Fruit fly (Drosophila melanogaster): ENCODE data around the gene CG44139.

Gene CG44139

DNA sequence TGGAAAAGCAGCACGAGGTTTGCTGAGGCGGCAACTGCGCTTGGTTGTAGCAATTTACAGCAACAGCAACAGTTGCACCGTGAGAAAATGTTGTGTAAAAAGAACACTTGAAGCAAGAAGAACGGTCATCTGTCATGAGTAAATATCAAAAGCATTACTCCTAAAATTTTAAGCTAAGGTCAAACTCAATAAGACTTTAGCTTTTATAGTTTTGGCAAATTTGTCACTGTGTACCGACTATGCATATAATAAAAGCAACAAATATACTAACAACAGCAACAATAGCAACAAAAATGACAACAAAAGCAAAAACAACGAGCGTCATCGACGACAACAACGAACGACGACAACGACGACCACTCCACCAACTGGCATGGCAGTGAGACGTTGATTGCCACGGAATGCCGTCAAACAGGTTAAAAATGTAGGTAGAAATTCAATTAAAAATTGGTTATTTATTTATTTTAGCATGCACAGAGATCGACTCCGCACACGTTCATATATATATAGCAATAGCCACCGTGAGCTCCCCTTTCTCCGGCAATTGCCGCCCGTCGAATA is 9.0 kb downstream of the CG44139 start (continued):
- peak; percentile 90 for TF ChIP-seq fd85E (GFP tag; optimal IDR thresholded peaks at IDR 0.05)
- peak; percentile 96 for TF ChIP-seq CG8632 (GFP tag; optimal IDR thresholded peaks at IDR 0.05)
- TF ChIP-seq CG11294 (GFP tag; IDR thresholded peaks at IDR 0.05) = peak; percentile 95
- TF ChIP-seq Hr4 (GFP tag; optimal IDR thresholded peaks at IDR 0.05) = peak; percentile 99
- TF ChIP-seq Eip78C (GFP tag) = peak; percentile 100
- TF ChIP-seq pdm3 (GFP tag; optimal IDR thresholded peaks at IDR 0.05) = peak; percentile 99
- peak; percentile 90 for TF ChIP-seq esn (GFP tag; optimal IDR thresholded peaks at IDR 0.05)
- TF ChIP-seq spab (GFP tag; optimal IDR thresholded peaks at IDR 0.05) = peak; percentile 99
- peak; percentile 86 for TF ChIP-seq Ets21C (GFP tag; optimal IDR thresholded peaks at IDR 0.05)
- peak; percentile 90 for TF ChIP-seq Hr39 (GFP tag; optimal IDR thresholded peaks at IDR 0.05)
- TF ChIP-seq dsx (GFP tag; optimal IDR thresholded peaks at IDR 0.05; ENCODE audit: poor library complexity, severe bottlenecking) = peak; percentile 98
- TF ChIP-seq Lpt (GFP tag; optimal IDR thresholded peaks at IDR 0.05) = peak; percentile 99
- peak; percentile 96 for TF ChIP-seq CG11902 (GFP tag; optimal IDR thresholded peaks at IDR 0.05)
- peak; percentile 95 for TF ChIP-seq svp (GFP tag)
- peak; percentile 94 for TF ChIP-seq Hr38 (GFP tag; optimal IDR thresholded peaks at IDR 0.05)
- peak; percentile 99 for TF ChIP-seq CG6163 (GFP tag; IDR thresholded peaks at IDR 0.05)
- peak; percentile 98 for TF ChIP-seq Eip75B (GFP tag; optimal IDR thresholded peaks at IDR 0.05)
- TF ChIP-seq CG8119 (GFP tag; IDR thresholded peaks at IDR 0.05) = peak; percentile 98
- peak; percentile 89 for TF ChIP-seq Sox102F (GFP tag; optimal IDR thresholded peaks at IDR 0.05)
- TF ChIP-seq Met (GFP tag; optimal IDR thresholded peaks at IDR 0.05) = peak; percentile 87
- peak; percentile 99 for TF ChIP-seq eg (GFP tag; IDR thresholded peaks at IDR 0.05)
- peak; percentile 97 for TF ChIP-seq Sox15 (GFP tag; optimal IDR thresholded peaks at IDR 0.05)
- peak; percentile 24 for TF ChIP-seq Blimp-1 (GFP tag; optimal IDR thresholded peaks at IDR 0.05)
- TF ChIP-seq CG32006 (GFP tag; optimal IDR thresholded peaks at IDR 0.05) = peak; percentile 99
- TF ChIP-seq CG16779 (tag; optimal IDR thresholded peaks at IDR 0.05) = peak; percentile 95
- TF ChIP-seq Ets96B (tag; optimal IDR thresholded peaks at IDR 0.05) = peak; percentile 99
- TF ChIP-seq CG10669 (GFP tag; optimal IDR thresholded peaks at IDR 0.05) = peak; percentile 99
- TF ChIP-seq CG10631 (GFP tag; optimal IDR thresholded peaks at IDR 0.05) = peak; percentile 98
- peak; percentile 99 for TF ChIP-seq CG1621 (tag; optimal IDR thresholded peaks at IDR 0.05)

DNA sequence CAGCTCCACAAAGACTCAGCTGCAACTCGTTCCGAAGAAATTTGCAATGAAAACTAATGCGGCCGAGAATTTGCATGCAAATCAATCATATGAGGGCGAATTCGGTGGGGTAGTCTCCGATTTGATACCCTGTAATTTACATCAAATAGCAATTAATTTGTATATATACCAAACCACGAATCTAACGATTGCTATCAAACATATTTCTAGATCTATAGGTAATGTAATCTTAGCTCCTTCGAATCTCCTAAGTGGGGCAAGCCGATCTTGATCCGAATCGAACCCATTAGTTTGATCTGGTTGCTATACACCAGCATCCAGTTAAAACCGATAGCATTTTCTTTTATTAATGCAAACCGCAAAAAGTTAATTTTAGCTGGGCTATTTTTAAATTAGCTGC is 9.6 kb downstream of the CG44139 start:
- TF ChIP-seq OdsH (GFP tag; optimal IDR thresholded peaks at IDR 0.05) (peak; percentile 12), eg (GFP tag; IDR thresholded peaks at IDR 0.05) (peak; percentile 46; the same call in 1 of the 3 replicates), Hr39 (GFP tag; optimal IDR thresholded peaks at IDR 0.05) (no peak), CG15336 (GFP tag; IDR thresholded peaks at IDR 0.05) (peak; percentile 36; the same call in 1 of the 2 replicates), dsx (GFP tag; optimal IDR thresholded peaks at IDR 0.05; ENCODE audit: poor library complexity, severe bottlenecking) (no peak), CG31627 (GFP tag; optimal IDR thresholded peaks at IDR 0.05) (peak; percentile 2), achi (GFP tag; optimal IDR thresholded peaks at IDR 0.05) (peak; percentile 3), Eip78C (GFP tag) (peak; percentile 60), CG6163 (GFP tag; IDR thresholded peaks at IDR 0.05) (peak; percentile 53; the same call in 2 of the 3 replicates), Eip75B (GFP tag; optimal IDR thresholded peaks at IDR 0.05) (no peak), CG32006 (GFP tag; optimal IDR thresholded peaks at IDR 0.05) (peak; percentile 62), pdm3 (GFP tag; optimal IDR thresholded peaks at IDR 0.05) (peak; percentile 4), CG34406 (GFP tag; optimal IDR thresholded peaks at IDR 0.05) (no peak), Hr4 (GFP tag; optimal IDR thresholded peaks at IDR 0.05) (peak; percentile 51), CG8119 (GFP tag; IDR thresholded peaks at IDR 0.05) (peak; percentile 26; the same call in 1 of the 3 replicates), CG3919 (GFP tag; optimal IDR thresholded peaks at IDR 0.05) (peak; percentile 11), CG10669 (GFP tag; optimal IDR thresholded peaks at IDR 0.05) (peak; percentile 22), esn (GFP tag; optimal IDR thresholded peaks at IDR 0.05) (no peak), Sox14 (GFP tag; optimal IDR thresholded peaks at IDR 0.05) (no peak)

DNA sequence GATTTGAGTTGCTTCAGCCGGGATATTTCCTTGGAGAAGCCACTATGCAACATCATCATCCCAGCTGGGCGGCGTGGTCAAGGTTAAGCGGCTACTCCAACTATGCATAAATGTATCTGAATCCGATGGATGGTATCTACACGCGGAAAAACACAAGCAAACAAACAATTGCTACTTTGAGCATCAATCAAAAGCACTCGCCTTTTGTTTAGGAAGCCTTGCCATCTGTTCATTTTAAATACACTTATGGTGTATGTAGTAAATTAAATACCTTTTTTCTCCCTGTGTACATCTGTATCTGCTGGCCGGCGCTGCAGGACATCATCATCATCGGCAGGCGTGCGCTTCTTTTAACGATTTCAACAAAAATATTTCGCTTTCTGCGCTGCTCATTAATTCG is 11.7 kb downstream of the CG44139 start:
- no peak for TF ChIP-seq Hr38 (GFP tag; optimal IDR thresholded peaks at IDR 0.05)
- TF ChIP-seq CG9139 (GFP tag; optimal IDR thresholded peaks at IDR 0.05) = no peak
- no peak for TF ChIP-seq CG4318 (GFP tag; optimal IDR thresholded peaks at IDR 0.05)
- TF ChIP-seq CG34406 (GFP tag; optimal IDR thresholded peaks at IDR 0.05) = peak; percentile 14
- TF ChIP-seq CG7368 (GFP tag; optimal IDR thresholded peaks at IDR 0.05) = peak; percentile 18
- no peak for TF ChIP-seq CG11902 (GFP tag; optimal IDR thresholded peaks at IDR 0.05)
- TF ChIP-seq esn (GFP tag; optimal IDR thresholded peaks at IDR 0.05) = no peak
- TF ChIP-seq ss (GFP tag; optimal IDR thresholded peaks at IDR 0.05) = peak; percentile 17 to 37
- peak; percentile 39 for TF ChIP-seq spab (GFP tag; optimal IDR thresholded peaks at IDR 0.05)
- TF ChIP-seq dsx (GFP tag; optimal IDR thresholded peaks at IDR 0.05; ENCODE audit: poor library complexity, severe bottlenecking) = peak; percentile 34
- no peak for TF ChIP-seq Sox15 (GFP tag; optimal IDR thresholded peaks at IDR 0.05)
- TF ChIP-seq Hr39 (GFP tag; optimal IDR thresholded peaks at IDR 0.05) = no peak
- no peak for TF ChIP-seq Lpt (GFP tag; optimal IDR thresholded peaks at IDR 0.05)
- no peak for TF ChIP-seq CG11294 (GFP tag; IDR thresholded peaks at IDR 0.05)
- peak; percentile 43 for TF ChIP-seq Eip75B (GFP tag; optimal IDR thresholded peaks at IDR 0.05)
- TF ChIP-seq CG11762 (GFP tag; optimal IDR thresholded peaks at IDR 0.05; ENCODE audit: insufficient read depth) = no peak
- TF ChIP-seq CG10669 (GFP tag; optimal IDR thresholded peaks at IDR 0.05) = peak; percentile 52
- no peak for TF ChIP-seq Eip93F (GFP tag; optimal IDR thresholded peaks at IDR 0.05)
- TF ChIP-seq eg (GFP tag; IDR thresholded peaks at IDR 0.05) = no peak
- no peak for TF ChIP-seq Hr4 (GFP tag; optimal IDR thresholded peaks at IDR 0.05)
- peak; percentile 48 for TF ChIP-seq Ets96B (tag; optimal IDR thresholded peaks at IDR 0.05)
- no peak for TF ChIP-seq CG32006 (GFP tag; optimal IDR thresholded peaks at IDR 0.05)
- TF ChIP-seq Met (GFP tag; optimal IDR thresholded peaks at IDR 0.05) = peak; percentile 7
- TF ChIP-seq acj6 (GFP tag; optimal IDR thresholded peaks at IDR 0.05) = peak; percentile 33
- no peak for TF ChIP-seq vri (GFP tag; optimal IDR thresholded peaks at IDR 0.05)
